Worm (Caenorhabditis elegans) whole organism, mixed stage, embryonic: ENCODE data around the gene C50C3.1.

ENCODE experiments used
- blmp-1 ChIP-seq: fragments of 150-350 bp; optimal IDR thresholded peaks from 2 replicates; lab custom pipeline; 2014; ENCODE audit warnings: missing biosample characterization, missing genetic modification characterization
- ceh-39 ChIP-seq: fragments of 150-350 bp; optimal IDR thresholded peaks from 2 replicates; lab custom pipeline; 2014; ENCODE audit warnings: missing biosample characterization, missing genetic modification characterization
- nhr-76 ChIP-seq: sonication (generic microtip); optimal IDR thresholded peaks from 2 replicates; lab custom pipeline; 2017; ENCODE audit warnings: missing biosample characterization, missing genetic modification characterization
- unc-39 ChIP-seq: fragments of 150-350 bp; optimal IDR thresholded peaks from 2 replicates; lab custom pipeline; 2014; ENCODE audit warnings: missing biosample characterization, missing genetic modification characterization
- ztf-11 ChIP-seq: fragments of 150-350 bp; optimal IDR thresholded peaks from 2 replicates; lab custom pipeline; 2014; ENCODE audit warnings: missing biosample characterization, missing genetic modification characterization

ce11 chrIII:8202754-8203153 lies 11.0 kb downstream of the C50C3.1 start, which contains the start of gene snb-5:
- no peak for TF ChIP-seq ztf-11
- no peak for TF ChIP-seq blmp-1 (tag; lab: Kevin White, UChicago)
- TF ChIP-seq unc-39, result no peak
- TF ChIP-seq nhr-76 (tag; lab: Kevin White, UChicago), result no peak
- TF ChIP-seq ceh-39 (tag; lab: Kevin White, UChicago), result no peak
